Fruit fly (Drosophila melanogaster) S2 (cell line): ENCODE results near the gene wgn.

Experiments used
- CG8478 ChIP-seq: fragments of >200 bp; optimal IDR thresholded peaks from 2 replicates; lab custom pipeline; 2018
- CTCF ChIP-seq, 2 experiments: fragments of >200 bp; optimal IDR thresholded peaks; 2 replicates each; lab custom pipeline; 2018

dm6 chrX:18663362-18663761 is 28.7 kb upstream of the wgn start:
- TF ChIP-seq CG8478 (no peak), CTCF (optimal IDR thresholded peaks at IDR 0.05; lab: Kevin White, UChicago) (no peak)
